Worm (Caenorhabditis elegans) whole organism, L4 larva: ENCODE results near the gene sod-1.
"Not testable (repeated sequence)": the region's sequence is repeated elsewhere in the genome, so short reads cannot be mapped to it uniquely, and the experiment has no call there.

Experiments used
- D1046.2 ChIP-seq: fragments of 200-800 bp; sonication (Bioruptor generic); IDR thresholded peaks from 2 replicates; pipeline ENCODE4 v1.3.6; 2022; ENCODE audit warnings: missing genetic modification characterization, missing compliant biosample characterization
- F10B5.3 ChIP-seq: sonication (generic microtip); optimal IDR thresholded peaks from 2 replicates; lab custom pipeline; 2016; ENCODE audit warnings: mild to moderate bottlenecking, missing genetic modification characterization, missing compliant biosample characterization
- F26F4.8 ChIP-seq: fragments of 200-800 bp; sonication (Bioruptor generic); conservative IDR thresholded peaks from 2 replicates; pipeline ENCODE4 v1.3.6; 2022; ENCODE audit warnings: missing genetic modification characterization, missing compliant biosample characterization
- F37D6.2 ChIP-seq: sonication (generic microtip); optimal IDR thresholded peaks from 2 replicates; lab custom pipeline; 2016; ENCODE audit warnings: mild to moderate bottlenecking, missing genetic modification characterization, missing compliant biosample characterization
- T26A8.4 ChIP-seq: fragments of 200-800 bp; sonication (Bioruptor generic); IDR thresholded peaks from 2 replicates; pipeline ENCODE4 v1.3.6; 2022; ENCODE audit warnings: missing genetic modification characterization, missing compliant biosample characterization
- Y48G9A.11 ChIP-seq: fragments of 200-800 bp; sonication (Bioruptor generic); IDR thresholded peaks from 2 replicates; pipeline ENCODE4 v1.3.6; 2022; ENCODE audit warnings: missing genetic modification reagents, missing genetic modification characterization, missing compliant biosample characterization
- Y5F2A.4 ChIP-seq: fragments of 200-800 bp; sonication (Bioruptor generic); optimal IDR thresholded peaks from 2 replicates; lab custom pipeline; 2018; ENCODE audit warnings: mild to moderate bottlenecking, missing genetic modification characterization, missing compliant biosample characterization
- Y75B8A.6 ChIP-seq: fragments of 200-800 bp; sonication (Bioruptor generic); IDR thresholded peaks from 2 replicates; pipeline ENCODE4 v1.3.6; 2022; ENCODE audit warnings: missing genetic modification reagents, missing genetic modification characterization, missing compliant biosample characterization
- aha-1 ChIP-seq: fragments of 150-350 bp; peaks from one replicate; lab custom pipeline; 2014; ENCODE audit warnings: missing biosample characterization, missing genetic modification characterization
- aly-2 ChIP-seq: sonication (generic microtip); optimal IDR thresholded peaks from 2 replicates; lab custom pipeline; 2018; ENCODE audit warnings: missing biosample characterization, missing genetic modification characterization
- ama-1 ChIP-seq: fragments of 150-350 bp; optimal IDR thresholded peaks from 2 replicates; lab custom pipeline; 2014; ENCODE audit warnings: inconsistent platforms, mixed read lengths
- arid-1 ChIP-seq: fragments of 200-800 bp; sonication (Bioruptor generic); conservative IDR thresholded peaks from 2 replicates; pipeline ENCODE4 v1.3.6; 2022; ENCODE audit warnings: missing genetic modification reagents, missing genetic modification characterization, missing compliant biosample characterization
- attf-4 ChIP-seq: sonication (generic microtip); optimal IDR thresholded peaks from 3 replicates; lab custom pipeline; 2017; ENCODE audit warnings: missing biosample characterization, missing genetic modification characterization
- ceh-20 ChIP-seq: fragments of 200-800 bp; sonication (Bioruptor generic); IDR thresholded peaks from 2 replicates; pipeline ENCODE4 v1.3.6; 2022; ENCODE audit warnings: missing genetic modification reagents, missing genetic modification characterization, missing compliant biosample characterization
- ceh-28 ChIP-seq: fragments of 150-350 bp; optimal IDR thresholded peaks from 2 replicates; lab custom pipeline; 2014; ENCODE audit warnings: missing biosample characterization, missing genetic modification reagents, missing genetic modification characterization
- ceh-32 ChIP-seq: sonication (generic microtip); optimal IDR thresholded peaks from 2 replicates; lab custom pipeline; 2016; ENCODE audit warnings: mild to moderate bottlenecking, missing genetic modification characterization, missing compliant biosample characterization; ENCODE audit not compliant: poor library complexity
- ceh-44 ChIP-seq: fragments of 200-800 bp; sonication (Bioruptor generic); IDR thresholded peaks from 2 replicates; pipeline ENCODE4 v1.3.6; 2022; ENCODE audit warnings: missing genetic modification reagents, missing genetic modification characterization, missing compliant biosample characterization
- ctbp-1 ChIP-seq: fragments of 200-800 bp; sonication (Bioruptor generic); IDR thresholded peaks from 2 replicates; pipeline ENCODE4 v1.3.6; 2022; ENCODE audit warnings: missing genetic modification reagents, missing genetic modification characterization, missing compliant biosample characterization
- daf-16 ChIP-seq, 3 experiments: sonication (generic microtip); optimal IDR thresholded peaks; 2 replicates each; lab custom pipeline; 2016 to 2017; ENCODE audit warnings: missing genetic modification characterization in 3 of 3, missing genetic modification reagents in 3 of 3, mild to moderate bottlenecking in 2 of 3, missing compliant biosample characterization in 2 of 3, missing biosample characterization in 1 of 3, moderate library complexity in 1 of 3
- daf-8 ChIP-seq: fragments of 200-800 bp; sonication (Bioruptor generic); IDR thresholded peaks from 2 replicates; pipeline ENCODE4 v1.3.6; 2022; ENCODE audit warnings: missing genetic modification characterization, missing compliant biosample characterization
- dmd-8 ChIP-seq: fragments of 200-800 bp; sonication (Bioruptor generic); IDR thresholded peaks from 2 replicates; pipeline ENCODE4 v1.3.6; 2022; ENCODE audit warnings: missing genetic modification characterization, missing compliant biosample characterization
- dmd-9 ChIP-seq: fragments of 200-800 bp; sonication (Bioruptor generic); IDR thresholded peaks from 2 replicates; pipeline ENCODE4 v1.3.6; 2022; ENCODE audit warnings: missing genetic modification reagents, missing genetic modification characterization, missing compliant biosample characterization
- egl-43 ChIP-seq: fragments of 200-800 bp; sonication (Bioruptor generic); IDR thresholded peaks from 2 replicates; pipeline ENCODE4 v1.3.6; 2022; ENCODE audit warnings: missing genetic modification reagents, missing genetic modification characterization, missing compliant biosample characterization
- fos-1 ChIP-seq: fragments of 150-350 bp; optimal IDR thresholded peaks from 2 replicates; lab custom pipeline; 2014; ENCODE audit warnings: missing biosample characterization, missing genetic modification characterization
- hif-1 ChIP-seq, 2 experiments: sonication (generic microtip); optimal IDR thresholded peaks; 2 replicates each; lab custom pipeline; 2016 to 2017; ENCODE audit warnings: missing compliant biosample characterization in 2 of 2, missing genetic modification characterization in 2 of 2, missing genetic modification reagents in 2 of 2, missing genotype in 2 of 2, mild to moderate bottlenecking in 1 of 2
- hmg-1.1 ChIP-seq: fragments of 200-800 bp; sonication (Bioruptor generic); IDR thresholded peaks from 2 replicates; pipeline ENCODE4 v1.3.6; 2022; ENCODE audit warnings: missing genetic modification reagents, missing genetic modification characterization, missing compliant biosample characterization
- lin-29 ChIP-seq: fragments of 200-800 bp; sonication (Bioruptor generic); IDR thresholded peaks from 2 replicates; pipeline ENCODE4 v1.3.6; 2022; ENCODE audit warnings: missing genetic modification reagents, missing genetic modification characterization, missing compliant biosample characterization
- lin-38 ChIP-seq: fragments of 200-800 bp; sonication (Bioruptor generic); IDR thresholded peaks from 2 replicates; pipeline ENCODE4 v1.3.6; 2022; ENCODE audit warnings: missing genetic modification reagents, missing genetic modification characterization, missing compliant biosample characterization
- lin-39 ChIP-seq: fragments of 150-350 bp; optimal IDR thresholded peaks from 2 replicates; lab custom pipeline; 2014; ENCODE audit warnings: missing biosample characterization, missing genetic modification reagents, missing genetic modification characterization
- lir-3 ChIP-seq: sonication (generic microtip); optimal IDR thresholded peaks from 2 replicates; lab custom pipeline; 2016; ENCODE audit warnings: mild to moderate bottlenecking, missing genetic modification characterization, missing compliant biosample characterization
- madf-5 ChIP-seq, 2 experiments: fragments of 200-800 bp; sonication (Bioruptor generic); IDR thresholded peaks; 2 replicates each; pipeline ENCODE4 v1.3.6; 2022; ENCODE audit warnings: missing compliant biosample characterization in 2 of 2, missing genetic modification characterization in 2 of 2
- madf-9 ChIP-seq: fragments of 200-800 bp; sonication (Bioruptor generic); conservative IDR thresholded peaks from 2 replicates; pipeline ENCODE4 v1.3.6; 2022; ENCODE audit warnings: missing genetic modification reagents, missing genetic modification characterization, missing compliant biosample characterization
- mep-1 ChIP-seq: fragments of 150-350 bp; sonication (generic microtip); optimal IDR thresholded peaks from 3 replicates; lab custom pipeline; 2014; ENCODE audit warnings: missing biosample characterization, missing genetic modification characterization
- mxl-2 ChIP-seq: fragments of 200-800 bp; sonication (Bioruptor generic); conservative IDR thresholded peaks from 2 replicates; pipeline ENCODE4 v1.3.6; 2022; ENCODE audit warnings: missing genetic modification reagents, missing genetic modification characterization, missing compliant biosample characterization
- mxl-3 ChIP-seq: fragments of 200-800 bp; sonication (Bioruptor generic); optimal IDR thresholded peaks from 2 replicates; lab custom pipeline; 2018; ENCODE audit warnings: mild to moderate bottlenecking, missing genetic modification characterization, missing compliant biosample characterization
- nhr-10 ChIP-seq: fragments of 150-350 bp; optimal IDR thresholded peaks from 2 replicates; lab custom pipeline; 2014; ENCODE audit warnings: missing biosample characterization, missing genetic modification characterization
- nhr-111 ChIP-seq: fragments of 200-800 bp; sonication (Bioruptor generic); optimal IDR thresholded peaks from 2 replicates; lab custom pipeline; 2018; ENCODE audit warnings: mild to moderate bottlenecking, missing genetic modification characterization, missing compliant biosample characterization
- nhr-25 ChIP-seq: sonication (generic microtip); optimal IDR thresholded peaks from 2 replicates; lab custom pipeline; 2017; ENCODE audit warnings: missing genetic modification characterization, mild to moderate bottlenecking, missing compliant biosample characterization, antibody characterized with exemption, moderate library complexity, borderline replicate concordance; ENCODE audit not compliant: insufficient read depth
- nhr-41 ChIP-seq: fragments of 200-800 bp; sonication (Bioruptor generic); IDR thresholded peaks from 2 replicates; pipeline ENCODE4 v1.3.6; 2022; ENCODE audit warnings: missing genetic modification reagents, missing genetic modification characterization, missing compliant biosample characterization
- nhr-42 ChIP-seq: fragments of 200-800 bp; sonication (Bioruptor generic); IDR thresholded peaks from 2 replicates; pipeline ENCODE4 v1.3.6; 2022; ENCODE audit warnings: missing genetic modification characterization, missing compliant biosample characterization
- pha-4 ChIP-seq, 2 experiments: fragments of 150-350 bp in 1 of 2; fragments of 200-800 bp in 1 of 2; sonication (Bioruptor generic) in 1 of 2; IDR thresholded peaks in 1 of 2; optimal IDR thresholded peaks in 1 of 2; 2 replicates each; pipeline versions ENCODE4 v1.3.6 to Lab custom; 2014 to 2022; ENCODE audit warnings: missing genetic modification characterization in 2 of 2, missing genetic modification reagents in 2 of 2, missing biosample characterization in 1 of 2, missing compliant biosample characterization in 1 of 2
- saeg-2 ChIP-seq: fragments of 200-800 bp; sonication (Bioruptor generic); IDR thresholded peaks from 2 replicates; pipeline ENCODE4 v1.3.6; 2022; ENCODE audit warnings: missing genetic modification reagents, missing genetic modification characterization, missing compliant biosample characterization
- sdz-12 ChIP-seq: fragments of 200-800 bp; sonication (Bioruptor generic); optimal IDR thresholded peaks from 2 replicates; lab custom pipeline; 2018; ENCODE audit warnings: mild to moderate bottlenecking, missing genetic modification characterization, missing compliant biosample characterization
- set-16 ChIP-seq: fragments of 200-800 bp; sonication (Bioruptor generic); IDR thresholded peaks from 2 replicates; pipeline ENCODE4 v1.3.6; 2022; ENCODE audit warnings: missing genetic modification reagents, missing genetic modification characterization, missing compliant biosample characterization
- snpc-1.2 ChIP-seq: fragments of 200-800 bp; sonication (Bioruptor generic); IDR thresholded peaks from 2 replicates; pipeline ENCODE4 v1.3.6; 2022; ENCODE audit warnings: missing genetic modification reagents, missing genetic modification characterization, missing compliant biosample characterization
- snpc-4 ChIP-seq: fragments of 150-350 bp; optimal IDR thresholded peaks from 2 replicates; lab custom pipeline; 2014; ENCODE audit warnings: missing biosample characterization, missing genetic modification characterization
- tag-97 ChIP-seq: fragments of 200-800 bp; sonication (Bioruptor generic); IDR thresholded peaks from 2 replicates; pipeline ENCODE4 v1.3.6; 2022; ENCODE audit warnings: missing genetic modification characterization, missing compliant biosample characterization
- zag-1 ChIP-seq: fragments of 150-350 bp; optimal IDR thresholded peaks from 2 replicates; lab custom pipeline; 2014; ENCODE audit warnings: missing biosample characterization, missing genetic modification characterization
- zfp-3 ChIP-seq: fragments of 200-800 bp; sonication (Bioruptor generic); conservative IDR thresholded peaks from 2 replicates; pipeline ENCODE4 v1.3.6; 2022; ENCODE audit warnings: missing genetic modification reagents, missing genetic modification characterization, missing compliant biosample characterization

sod-1 gene

ce11 chrII:7002956-7003357 is 29.3 kb upstream of the sod-1 start (continued):
- TF ChIP-seq aly-2 (tag; lab: Kevin White, UChicago) (no peak), pha-4 (GFP tag; IDR thresholded peaks at IDR 0.05; lab: Robert Waterston, UW) (peak; percentile 86), pha-4 (tag; optimal IDR thresholded peaks at IDR 0.05; lab: Kevin White, UChicago) (no peak), fos-1 (tag; lab: Kevin White, UChicago) (no peak), Y48G9A.11 (GFP tag; lab: Robert Waterston, UW) (0 out of 2 replicates have a peak, but pooled peaks have one; percentile 24), zfp-3 (GFP tag; lab: Robert Waterston, UW) (no peak), lin-38 (GFP tag; lab: Robert Waterston, UW) (peak; percentile 72), ceh-28 (tag; lab: Kevin White, UChicago) (no peak), Y5F2A.4 (GFP tag; lab: Kevin White, UChicago) (peak; percentile 60), dmd-8 (GFP tag; lab: Robert Waterston, UW) (no peak; the same call in 1 of the 2 replicates), F10B5.3 (no peak), aha-1 (tag; lab: Kevin White, UChicago) (no peak), mep-1 (peak; percentile 50), nhr-111 (GFP tag; lab: Kevin White, UChicago) (peak; percentile 16), nhr-41 (GFP tag; lab: Robert Waterston, UW) (no peak; the same call in 1 of the 2 replicates), hmg-1.1 (GFP tag; lab: Robert Waterston, UW) (peak; percentile 49; the same call in 1 of the 2 replicates), madf-5 (GFP tag; IDR thresholded peaks at IDR 0.05; lab: Robert Waterston, UW) (0 out of 4 replicates have a peak, but pooled peaks of 1 of the 2 experiments have one; percentile 82), set-16 (no peak), saeg-2 (no peak), T26A8.4 (GFP tag; lab: Robert Waterston, UW) (peak; percentile 75), nhr-10 (tag; lab: Kevin White, UChicago) (no peak), lin-39 (tag; lab: Kevin White, UChicago) (no peak), arid-1 (GFP tag; lab: Robert Waterston, UW) (peak; percentile 41; the same call in 1 of the 2 replicates), tag-97 (GFP tag; lab: Robert Waterston, UW) (no peak), F37D6.2 (no peak), sdz-12 (GFP tag; lab: Kevin White, UChicago) (no peak), zag-1 (tag; lab: Kevin White, UChicago) (no peak), daf-8 (no peak), snpc-4 (tag; lab: Kevin White, UChicago) (no peak), nhr-42 (GFP tag; lab: Robert Waterston, UW) (peak; percentile 54; the same call in 1 of the 2 replicates), madf-9 (GFP tag; lab: Robert Waterston, UW) (peak; percentile 81), mxl-2 (no peak), nhr-25 (tag; lab: Kevin White, UChicago) (no peak), ama-1 (no peak), ceh-44 (GFP tag; lab: Robert Waterston, UW) (no peak), D1046.2 (0 out of 2 replicates have a peak, but pooled peaks have one; percentile 7), ceh-32 (tag; lab: Kevin White, UChicago) (peak; percentile 24), attf-4 (tag; lab: Kevin White, UChicago) (no peak), lir-3 (tag; lab: Kevin White, UChicago) (peak; percentile 53), daf-16 (GFP tag; optimal IDR thresholded peaks at IDR 0.05; lab: Kevin White, UChicago) (peak; percentile 26 to 64), daf-16 (tag; optimal IDR thresholded peaks at IDR 0.05; lab: Kevin White, UChicago) (no peak), Y75B8A.6 (GFP tag; lab: Robert Waterston, UW) (no peak)

- TF ChIP-seq lin-29 (GFP tag; lab: Robert Waterston, UW) (0 out of 2 replicates have a peak, but pooled peaks have one; percentile 45), nhr-41 (GFP tag; lab: Robert Waterston, UW) (peak; percentile 88; the same call in 1 of the 2 replicates), pha-4 (GFP tag; IDR thresholded peaks at IDR 0.05; lab: Robert Waterston, UW) (peak; percentile 91), ctbp-1 (peak; percentile 88), aha-1 (tag; lab: Kevin White, UChicago) (peak; percentile 29), hif-1 (tag; optimal IDR thresholded peaks at IDR 0.05; lab: Kevin White, UChicago) (peak in 1 of 2 experiments; percentile 14), dmd-8 (GFP tag; lab: Robert Waterston, UW) (peak; percentile 98), dmd-9 (GFP tag; lab: Robert Waterston, UW) (peak; percentile 87), snpc-1.2 (GFP tag; lab: Robert Waterston, UW) (peak; percentile 72; the same call in 1 of the 2 replicates), egl-43 (GFP tag; lab: Robert Waterston, UW) (peak; percentile 97), F26F4.8 (GFP tag; lab: Robert Waterston, UW) (peak; percentile 97), ceh-20 (GFP tag; lab: Robert Waterston, UW) (peak; percentile 40; the same call in 1 of the 2 replicates), set-16 (peak; percentile 53; the same call in 1 of the 2 replicates), mxl-3 (GFP tag; lab: Kevin White, UChicago) (peak; percentile 22), nhr-111 (GFP tag; lab: Kevin White, UChicago) (peak; percentile 83)
- not testable (repeated sequence) for TF ChIP-seq pha-4 (tag; optimal IDR thresholded peaks at IDR 0.05; lab: Kevin White, UChicago)
Measured at ce11 chrII:7001405-7001804, 27.7 kb upstream of the sod-1 start.
